Worm (Caenorhabditis elegans) whole organism, L3 larva: Measurements from ENCODE around the gene srm-2.

Experiments used
- R02D3.7 ChIP-seq: fragments of 150-350 bp; optimal IDR thresholded peaks from 2 replicates; lab custom pipeline; 2014; ENCODE audit warnings: missing biosample characterization, missing genetic modification characterization
- aly-2 ChIP-seq: fragments of 150-350 bp; optimal IDR thresholded peaks from 2 replicates; lab custom pipeline; 2014; ENCODE audit warnings: missing biosample characterization, missing genetic modification characterization
- jun-1 ChIP-seq: fragments of 150-350 bp; optimal IDR thresholded peaks from 2 replicates; lab custom pipeline; 2014; ENCODE audit warnings: missing biosample characterization, missing genetic modification reagents, missing genetic modification characterization
- pqm-1 ChIP-seq: fragments of 150-350 bp; optimal IDR thresholded peaks from 2 replicates; lab custom pipeline; 2017; ENCODE audit warnings: missing biosample characterization, missing genetic modification characterization, inconsistent platforms

ce11 chrIV:5054297-5054696 is 45.8 kb downstream of the srm-2 start:
- TF ChIP-seq R02D3.7 (no peak), jun-1 (tag; lab: Kevin White, UChicago) (no peak), aly-2 (tag; lab: Kevin White, UChicago) (no peak), pqm-1 (tag; lab: Kevin White, UChicago) (no peak)
